Fruit fly (Drosophila melanogaster) whole organism, embryonic: ENCODE results near the gene CG17764.

Source experiments
- Abd-B ChIP-seq: fragments of 200-800 bp; sonication (Bioruptor generic); optimal IDR thresholded peaks from 2 replicates; lab custom pipeline; 2018; ENCODE audit warnings: missing biosample characterization, mild to moderate bottlenecking, missing genetic modification characterization, moderate library complexity
- Ada2b ChIP-seq: fragments of 200-800 bp; sonication (Bioruptor generic); IDR thresholded peaks from 2 replicates; pipeline ENCODE4 v1.3.6; 2022; ENCODE audit warnings: missing biosample characterization, missing genetic modification characterization
- B-H1 ChIP-seq: fragments of 200-800 bp; sonication (Bioruptor generic); IDR thresholded peaks from 3 replicates; pipeline ENCODE4 v1.3.6; 2022; ENCODE audit warnings: missing biosample characterization, missing genetic modification characterization
- BEAF-32 ChIP-seq: fragments of 200-800 bp; sonication (Bioruptor generic); optimal IDR thresholded peaks from 3 replicates; lab custom pipeline; 2017; ENCODE audit warnings: missing biosample characterization, missing genetic modification characterization, mild to moderate bottlenecking, moderate library complexity, missing genetic modification reagents
- CG10267 ChIP-seq: fragments of 200-800 bp; sonication (Bioruptor generic); optimal IDR thresholded peaks from 2 replicates; lab custom pipeline; 2018; ENCODE audit warnings: missing biosample characterization, mild to moderate bottlenecking, missing genetic modification characterization, moderate library complexity
- CG10654 ChIP-seq: fragments of 200-800 bp; sonication (Bioruptor generic); optimal IDR thresholded peaks from 2 replicates; lab custom pipeline; 2016; ENCODE audit warnings: missing biosample characterization, missing genetic modification characterization
- CG11560 ChIP-seq: fragments of 200-800 bp; sonication (Bioruptor generic); IDR thresholded peaks from 3 replicates; pipeline ENCODE4 v1.3.6; 2022; ENCODE audit warnings: missing biosample characterization, missing genetic modification characterization
- CG11696 ChIP-seq: fragments of 200-800 bp; sonication (Bioruptor generic); IDR thresholded peaks from 2 replicates; pipeline ENCODE4 v1.3.6; 2022; ENCODE audit warnings: missing biosample characterization, missing genetic modification characterization
- CG12744 ChIP-seq: fragments of 200-800 bp; sonication (Bioruptor generic); optimal IDR thresholded peaks from 2 replicates; lab custom pipeline; 2016; ENCODE audit warnings: missing biosample characterization, missing genetic modification characterization
- CG14050 ChIP-seq: fragments of 200-800 bp; sonication (Bioruptor generic); IDR thresholded peaks from 3 replicates; pipeline ENCODE4 v1.3.6; 2022; ENCODE audit warnings: missing biosample characterization, missing genetic modification characterization
- CG1529 ChIP-seq: fragments of 200-800 bp; sonication (Bioruptor generic); optimal IDR thresholded peaks from 3 replicates; lab custom pipeline; 2018; ENCODE audit warnings: missing biosample characterization, missing genetic modification characterization
- CG16863 ChIP-seq: fragments of 200-800 bp; sonication (Bioruptor generic); optimal IDR thresholded peaks from 3 replicates; lab custom pipeline; 2016; ENCODE audit warnings: missing biosample characterization, missing genetic modification characterization
- CG31224 ChIP-seq: fragments of 200-800 bp; sonication (Bioruptor generic); IDR thresholded peaks from 2 replicates; pipeline ENCODE4 v1.3.6; 2022; ENCODE audit warnings: missing biosample characterization, missing genetic modification characterization
- CG3163 ChIP-seq: fragments of 200-800 bp; sonication (Bioruptor generic); optimal IDR thresholded peaks from 3 replicates; lab custom pipeline; 2016; ENCODE audit warnings: missing biosample characterization, missing genetic modification characterization
- CG8765 ChIP-seq: fragments of 200-800 bp; sonication (Bioruptor generic); IDR thresholded peaks from 2 replicates; pipeline ENCODE4 v1.3.6; 2022; ENCODE audit warnings: missing biosample characterization, missing genetic modification characterization
- CG9932 ChIP-seq: fragments of 200-800 bp; sonication (Bioruptor generic); IDR thresholded peaks from 2 replicates; pipeline ENCODE4 v1.3.6; 2022; ENCODE audit warnings: missing biosample characterization, missing genetic modification characterization
- CkIIα-i1 ChIP-seq: fragments of 200-800 bp; sonication (Bioruptor generic); IDR thresholded peaks from 2 replicates; pipeline ENCODE4 v1.3.6; 2022; ENCODE audit warnings: missing biosample characterization, missing genetic modification characterization
- Dek ChIP-seq: fragments of 200-800 bp; sonication (Bioruptor generic); optimal IDR thresholded peaks from 3 replicates; lab custom pipeline; 2019; ENCODE audit warnings: missing biosample characterization, mild to moderate bottlenecking, missing genetic modification characterization, moderate library complexity
- Dll ChIP-seq: fragments of 200-800 bp; sonication (Bioruptor generic); IDR thresholded peaks from 4 replicates; pipeline ENCODE4 v1.3.6; 2022; ENCODE audit warnings: missing biosample characterization, missing genetic modification characterization; ENCODE audit not compliant: partially characterized antibody
- Doc3 ChIP-seq: fragments of 200-800 bp; sonication (Bioruptor generic); IDR thresholded peaks from 3 replicates; pipeline ENCODE4 v1.3.6; 2022; ENCODE audit warnings: missing biosample characterization, missing genetic modification characterization; ENCODE audit not compliant: partially characterized antibody
- Ets97D ChIP-seq: fragments of 200-800 bp; sonication (Bioruptor generic); optimal IDR thresholded peaks from 3 replicates; lab custom pipeline; 2016; ENCODE audit warnings: missing biosample characterization, missing genetic modification characterization
- HLH54F ChIP-seq: fragments of 200-800 bp; sonication (Bioruptor generic); optimal IDR thresholded peaks from 3 replicates; lab custom pipeline; 2016; ENCODE audit warnings: missing biosample characterization, missing genetic modification characterization
- Hsf ChIP-seq: fragments of 200-800 bp; sonication (Bioruptor generic); optimal IDR thresholded peaks from 3 replicates; lab custom pipeline; 2016; ENCODE audit warnings: missing biosample characterization, missing genetic modification characterization
- Lim3 ChIP-seq: fragments of 200-800 bp; sonication (Bioruptor generic); IDR thresholded peaks from 2 replicates; pipeline ENCODE4 v1.3.6; 2022; ENCODE audit warnings: missing biosample characterization, missing genetic modification characterization
- Max ChIP-seq: fragments of 200-800 bp; sonication (Bioruptor generic); optimal IDR thresholded peaks from 2 replicates; lab custom pipeline; 2016; ENCODE audit warnings: missing biosample characterization, mild to moderate bottlenecking, missing genetic modification characterization
- NfI ChIP-seq: fragments of 200-800 bp; sonication (Bioruptor generic); optimal IDR thresholded peaks from 3 replicates; lab custom pipeline; 2018; ENCODE audit warnings: missing biosample characterization, mild to moderate bottlenecking, missing genetic modification characterization, moderate library complexity
- Oli ChIP-seq: fragments of 200-800 bp; sonication (Bioruptor generic); optimal IDR thresholded peaks from 2 replicates; lab custom pipeline; 2018; ENCODE audit warnings: missing biosample characterization, mild to moderate bottlenecking, missing genetic modification characterization, moderate library complexity
- TFAM ChIP-seq: fragments of 200-800 bp; sonication (Bioruptor generic); optimal IDR thresholded peaks from 2 replicates; lab custom pipeline; 2017; ENCODE audit warnings: missing biosample characterization, missing genetic modification characterization, inconsistent platforms
- YL-1 ChIP-seq: fragments of 200-800 bp; sonication (Bioruptor generic); optimal IDR thresholded peaks from 3 replicates; lab custom pipeline; 2017; ENCODE audit warnings: missing biosample characterization, mild to moderate bottlenecking, missing genetic modification characterization
- al ChIP-seq: fragments of 200-800 bp; sonication (Bioruptor generic); IDR thresholded peaks from 2 replicates; pipeline ENCODE4 v1.3.6; 2022; ENCODE audit warnings: missing biosample characterization, missing genetic modification characterization
- ash1 ChIP-seq: fragments of 200-800 bp; sonication (Bioruptor generic); optimal IDR thresholded peaks from 2 replicates; lab custom pipeline; 2018; ENCODE audit warnings: missing biosample characterization, mild to moderate bottlenecking, missing genetic modification characterization
- cg ChIP-seq: fragments of 200-800 bp; sonication (Bioruptor generic); optimal IDR thresholded peaks from 3 replicates; lab custom pipeline; 2019; ENCODE audit warnings: missing biosample characterization, mild to moderate bottlenecking, missing genetic modification characterization, moderate library complexity
- chinmo ChIP-seq: fragments of 200-800 bp; sonication (Bioruptor generic); IDR thresholded peaks from 4 replicates; pipeline ENCODE4 v1.3.6; 2022; ENCODE audit warnings: missing biosample characterization, missing genetic modification characterization; ENCODE audit not compliant: partially characterized antibody
- crol ChIP-seq: fragments of 200-800 bp; sonication (Bioruptor generic); IDR thresholded peaks from 2 replicates; pipeline ENCODE4 v1.3.6; 2022; ENCODE audit warnings: missing biosample characterization, missing genetic modification characterization
- dimm ChIP-seq: fragments of 200-800 bp; sonication (Bioruptor generic); IDR thresholded peaks from 2 replicates; pipeline ENCODE4 v1.3.6; 2022; ENCODE audit warnings: missing biosample characterization, missing genetic modification characterization
- dm ChIP-seq: fragments of 200-800 bp; sonication (Bioruptor generic); optimal IDR thresholded peaks from 3 replicates; lab custom pipeline; 2016; ENCODE audit warnings: missing biosample characterization, missing genetic modification characterization
- ewg ChIP-seq: fragments of 200-800 bp; sonication (Bioruptor generic); optimal IDR thresholded peaks from 3 replicates; lab custom pipeline; 2017; ENCODE audit warnings: mild to moderate bottlenecking, missing biosample characterization, missing genetic modification reagents, missing genetic modification characterization
- gcm ChIP-seq: fragments of 200-800 bp; sonication (Bioruptor generic); optimal IDR thresholded peaks from 2 replicates; lab custom pipeline; 2019; ENCODE audit warnings: missing biosample characterization, mild to moderate bottlenecking, missing genetic modification characterization, moderate library complexity
- her ChIP-seq: fragments of 200-800 bp; sonication (Bioruptor generic); optimal IDR thresholded peaks from 2 replicates; lab custom pipeline; 2016; ENCODE audit warnings: missing biosample characterization, missing genetic modification characterization
- hth ChIP-seq: fragments of >200 bp; optimal IDR thresholded peaks from 2 replicates; lab custom pipeline; 2017; ENCODE audit warnings: inconsistent platforms
- lmd ChIP-seq: fragments of 200-800 bp; sonication (Bioruptor generic); IDR thresholded peaks from 2 replicates; pipeline ENCODE4 v1.3.6; 2022; ENCODE audit warnings: missing biosample characterization, missing genetic modification characterization
- maf-S ChIP-seq: fragments of 200-800 bp; sonication (Bioruptor generic); optimal IDR thresholded peaks from 2 replicates; lab custom pipeline; 2016; ENCODE audit warnings: missing biosample characterization, missing genetic modification characterization
- nau ChIP-seq: fragments of 200-800 bp; sonication (Bioruptor generic); optimal IDR thresholded peaks from 3 replicates; lab custom pipeline; 2017; ENCODE audit warnings: missing biosample characterization, mild to moderate bottlenecking, missing genetic modification characterization, missing genetic modification reagents
- prd ChIP-seq, 3 experiments: fragments of >200 bp in 2 of 3; fragments of 200-800 bp in 1 of 3; sonication (Bioruptor generic) in 1 of 3; optimal IDR thresholded peaks in 2 of 3; IDR thresholded peaks in 1 of 3; 2 replicates in 2 of 3; 3 replicates in 1 of 3; pipeline versions ENCODE4 v1.3.6 to Lab custom; 2017 to 2022; ENCODE audit warnings: missing biosample characterization in 1 of 3, missing genetic modification characterization in 1 of 3
- psq ChIP-seq: fragments of 200-800 bp; sonication (Bioruptor generic); optimal IDR thresholded peaks from 2 replicates; lab custom pipeline; 2017; ENCODE audit warnings: missing biosample characterization, missing genetic modification characterization
- repo ChIP-seq: fragments of 200-800 bp; sonication (Bioruptor generic); optimal IDR thresholded peaks from 2 replicates; lab custom pipeline; 2016; ENCODE audit warnings: missing biosample characterization, missing genetic modification characterization
- rib ChIP-seq: fragments of 200-800 bp; sonication (Bioruptor generic); IDR thresholded peaks from 2 replicates; pipeline ENCODE4 v1.3.6; 2022; ENCODE audit warnings: missing biosample characterization, missing genetic modification characterization
- sima ChIP-seq: fragments of 200-800 bp; sonication (Bioruptor generic); optimal IDR thresholded peaks from 2 replicates; lab custom pipeline; 2016; ENCODE audit warnings: missing biosample characterization, missing genetic modification characterization
- tin ChIP-seq: fragments of 200-800 bp; sonication (Bioruptor generic); optimal IDR thresholded peaks from 3 replicates; lab custom pipeline; 2016; ENCODE audit warnings: missing biosample characterization, missing genetic modification characterization
- ttk ChIP-seq: fragments of 200-800 bp; sonication (Bioruptor generic); IDR thresholded peaks from 2 replicates; pipeline ENCODE4 v2.1.2; 2022; ENCODE audit warnings: missing biosample characterization, missing genetic modification characterization
- vfl ChIP-seq: fragments of 200-800 bp; sonication (Bioruptor generic); optimal IDR thresholded peaks from 2 replicates; lab custom pipeline; 2016; ENCODE audit warnings: missing biosample characterization, missing genetic modification characterization

Gene CG17764

dm6 chrX:5332259-5332862, 25.1 kb upstream of the CG17764 start, which contains the start of gene CanB (continued):
- TF ChIP-seq Lim3 (no peak), NfI (no peak), vfl (GFP tag; lab: Kevin White, UChicago) (no peak), Oli (no peak), Ets97D (GFP tag; lab: Kevin White, UChicago) (peak; percentile 70), hth (lab: Kevin White, UChicago) (no peak), tin (peak; percentile 28), dimm (GFP tag; lab: Robert Waterston, UW) (no peak), rib (no peak), CG11560 (tag; lab: Robert Waterston, UW) (no peak), HLH54F (GFP tag; lab: Kevin White, UChicago) (no peak), Max (GFP tag; lab: Kevin White, UChicago) (no peak), Abd-B (GFP tag; lab: Kevin White, UChicago) (peak; percentile 20), gcm (no peak), CG12744 (peak; percentile 42), Doc3 (GFP tag; lab: Robert Waterston, UW) (peak; percentile 55; the same call in 2 of the 3 replicates), Dek (tag; lab: Kevin White, UChicago) (no peak), prd (optimal IDR thresholded peaks at IDR 0.05; lab: Kevin White, UChicago) (no peak), prd (GFP tag; IDR thresholded peaks at IDR 0.05; lab: Robert Waterston, UW) (0 out of 3 replicates have a peak, but pooled peaks have one; percentile 36), dm (GFP tag; lab: Kevin White, UChicago) (no peak), maf-S (GFP tag; lab: Kevin White, UChicago) (no peak), BEAF-32 (GFP tag; lab: Kevin White, UChicago) (peak; percentile 74), Ada2b (no peak), CG31224 (no peak), CkIIα-i1 (GFP tag; lab: Robert Waterston, UW) (no peak), CG8765 (no peak), al (GFP tag; lab: Robert Waterston, UW) (no peak), chinmo (0 out of 4 replicates have a peak, but pooled peaks have one; percentile 33), CG10654 (GFP tag; lab: Kevin White, UChicago) (no peak), CG10267 (peak; percentile 20), CG16863 (GFP tag; lab: Kevin White, UChicago) (no peak), crol (GFP tag; lab: Robert Waterston, UW) (no peak), B-H1 (GFP tag; lab: Robert Waterston, UW) (no peak), sima (GFP tag; lab: Kevin White, UChicago) (no peak), CG1529 (GFP tag; lab: Kevin White, UChicago) (no peak), her (no peak), TFAM (GFP tag; lab: Kevin White, UChicago) (no peak), ash1 (GFP tag; lab: Kevin White, UChicago) (no peak), CG11696 (GFP tag; lab: Robert Waterston, UW) (no peak), psq (no peak), Hsf (no peak), YL-1 (GFP tag; lab: Kevin White, UChicago) (no peak), cg (no peak), nau (no peak), Dll (peak; percentile 74), ewg (peak; percentile 55), CG3163 (peak; percentile 2), lmd (GFP tag; lab: Robert Waterston, UW) (0 out of 2 replicates have a peak, but pooled peaks have one; percentile 10), CG9932 (GFP tag; lab: Robert Waterston, UW) (peak; percentile 34; the same call in 1 of the 2 replicates), CG14050 (GFP tag; lab: Robert Waterston, UW) (no peak), ttk (GFP tag; lab: Robert Waterston, UW) (no peak), repo (GFP tag; lab: Kevin White, UChicago) (no peak)
